Fruit fly (Drosophila melanogaster) whole organism, embryonic: ENCODE data around the gene CG15635.

Source experiments
- Asciz ChIP-seq: fragments of 200-800 bp; sonication (Bioruptor generic); optimal IDR thresholded peaks from 2 replicates; lab custom pipeline; 2017; ENCODE audit warnings: missing biosample characterization, mild to moderate bottlenecking, missing genetic modification characterization, missing genetic modification reagents
- B-H2 ChIP-seq: fragments of 200-800 bp; sonication (Bioruptor generic); optimal IDR thresholded peaks from 2 replicates; lab custom pipeline; 2018; ENCODE audit warnings: missing biosample characterization, mild to moderate bottlenecking, missing genetic modification characterization
- Bgb ChIP-seq: fragments of 200-800 bp; sonication (Bioruptor generic); IDR thresholded peaks from 2 replicates; pipeline ENCODE4 v1.3.6; 2022; ENCODE audit warnings: missing biosample characterization, missing genetic modification characterization; ENCODE audit not compliant: partially characterized antibody
- BtbVII ChIP-seq: fragments of 200-800 bp; sonication (Bioruptor generic); optimal IDR thresholded peaks from 3 replicates; lab custom pipeline; 2017; ENCODE audit warnings: missing biosample characterization, mild to moderate bottlenecking, missing genetic modification characterization
- CG10209 ChIP-seq: fragments of 200-800 bp; sonication (Bioruptor generic); optimal IDR thresholded peaks from 3 replicates; lab custom pipeline; 2017; ENCODE audit warnings: missing biosample characterization, mild to moderate bottlenecking, missing genetic modification characterization, missing genetic modification reagents
- CG10654 ChIP-seq: fragments of 200-800 bp; sonication (Bioruptor generic); optimal IDR thresholded peaks from 2 replicates; lab custom pipeline; 2016; ENCODE audit warnings: missing biosample characterization, missing genetic modification characterization
- CG11695 ChIP-seq: fragments of 200-800 bp; sonication (Bioruptor generic); IDR thresholded peaks from 3 replicates; pipeline ENCODE4 v1.3.6; 2022; ENCODE audit warnings: missing biosample characterization, missing genetic modification characterization
- CG12219 ChIP-seq: fragments of 200-800 bp; sonication (Bioruptor generic); optimal IDR thresholded peaks from 3 replicates; lab custom pipeline; 2018; ENCODE audit warnings: missing biosample characterization, mild to moderate bottlenecking, missing genetic modification characterization
- CG12391 ChIP-seq: fragments of 200-800 bp; sonication (Bioruptor generic); optimal IDR thresholded peaks from 3 replicates; lab custom pipeline; 2018; ENCODE audit warnings: missing biosample characterization, mild to moderate bottlenecking, missing genetic modification characterization, moderate library complexity
- CG12942 ChIP-seq: fragments of 200-800 bp; sonication (Bioruptor generic); optimal IDR thresholded peaks from 3 replicates; lab custom pipeline; 2016; ENCODE audit warnings: missing biosample characterization, missing genetic modification characterization
- CG13424 ChIP-seq: fragments of 200-800 bp; sonication (Bioruptor generic); optimal IDR thresholded peaks from 2 replicates; lab custom pipeline; 2019; ENCODE audit warnings: missing biosample characterization, mild to moderate bottlenecking, missing genetic modification characterization, moderate library complexity
- CG15479 ChIP-seq: fragments of 200-800 bp; sonication (Bioruptor generic); optimal IDR thresholded peaks from 3 replicates; lab custom pipeline; 2019; ENCODE audit warnings: missing biosample characterization, mild to moderate bottlenecking, missing genetic modification characterization, moderate library complexity
- CG17829 ChIP-seq: fragments of 200-800 bp; optimal IDR thresholded peaks from 2 replicates; lab custom pipeline; 2019; ENCODE audit warnings: missing biosample characterization, mild to moderate bottlenecking, missing genetic modification characterization, moderate library complexity
- CG1792 ChIP-seq: fragments of 200-800 bp; sonication (Bioruptor generic); optimal IDR thresholded peaks from 2 replicates; lab custom pipeline; 2016; ENCODE audit warnings: missing biosample characterization, missing genetic modification characterization
- CG30403 ChIP-seq: fragments of 200-800 bp; sonication (Bioruptor generic); optimal IDR thresholded peaks from 3 replicates; lab custom pipeline; 2016; ENCODE audit warnings: missing biosample characterization, missing genetic modification characterization
- CG34224 ChIP-seq: fragments of 200-800 bp; sonication (Bioruptor generic); IDR thresholded peaks from 3 replicates; pipeline ENCODE4 v1.3.6; 2022; ENCODE audit warnings: missing biosample characterization, missing genetic modification characterization; ENCODE audit not compliant: partially characterized antibody
- CG34422 ChIP-seq: fragments of 200-800 bp; sonication (Bioruptor generic); IDR thresholded peaks from 3 replicates; pipeline ENCODE4 v1.3.6; 2022; ENCODE audit warnings: missing biosample characterization, missing genetic modification characterization
- CG4707 ChIP-seq: fragments of 200-800 bp; sonication (Bioruptor generic); optimal IDR thresholded peaks from 2 replicates; lab custom pipeline; 2018; ENCODE audit warnings: missing biosample characterization, mild to moderate bottlenecking, missing genetic modification characterization, moderate library complexity
- CG7963 ChIP-seq: fragments of 200-800 bp; sonication (Bioruptor generic); IDR thresholded peaks from 3 replicates; pipeline ENCODE4 v1.3.6; 2022; ENCODE audit warnings: missing biosample characterization, missing genetic modification characterization; ENCODE audit not compliant: partially characterized antibody
- CG8281 ChIP-seq: fragments of 200-800 bp; sonication (Bioruptor generic); optimal IDR thresholded peaks from 2 replicates; lab custom pipeline; 2018; ENCODE audit warnings: missing biosample characterization, mild to moderate bottlenecking, missing genetic modification characterization, moderate library complexity
- CG9876 ChIP-seq: fragments of 200-800 bp; sonication (Bioruptor generic); optimal IDR thresholded peaks from 2 replicates; lab custom pipeline; 2016; ENCODE audit warnings: missing biosample characterization, missing genetic modification characterization
- Camta ChIP-seq: fragments of 200-800 bp; sonication (Bioruptor generic); optimal IDR thresholded peaks from 2 replicates; lab custom pipeline; 2016; ENCODE audit warnings: missing biosample characterization, missing genetic modification characterization
- CrebB ChIP-seq: fragments of 200-800 bp; sonication (Bioruptor generic); optimal IDR thresholded peaks from 3 replicates; lab custom pipeline; 2018; ENCODE audit warnings: missing biosample characterization, mild to moderate bottlenecking, missing genetic modification characterization
- Elba2 ChIP-seq: fragments of 200-800 bp; sonication (Bioruptor generic); optimal IDR thresholded peaks from 3 replicates; lab custom pipeline; 2016; ENCODE audit warnings: missing biosample characterization, missing genetic modification characterization
- H15 ChIP-seq: fragments of 200-800 bp; sonication (Bioruptor generic); IDR thresholded peaks from 3 replicates; pipeline ENCODE4 v1.3.6; 2022; ENCODE audit warnings: missing biosample characterization, missing genetic modification characterization
- NfI ChIP-seq: fragments of 200-800 bp; sonication (Bioruptor generic); optimal IDR thresholded peaks from 3 replicates; lab custom pipeline; 2018; ENCODE audit warnings: missing biosample characterization, mild to moderate bottlenecking, missing genetic modification characterization, moderate library complexity
- Oaz ChIP-seq: fragments of 200-800 bp; sonication (Bioruptor generic); IDR thresholded peaks from 2 replicates; pipeline ENCODE4 v1.3.6; 2022; ENCODE audit warnings: missing biosample characterization, missing genetic modification characterization
- Oli ChIP-seq: fragments of 200-800 bp; sonication (Bioruptor generic); optimal IDR thresholded peaks from 2 replicates; lab custom pipeline; 2018; ENCODE audit warnings: missing biosample characterization, mild to moderate bottlenecking, missing genetic modification characterization, moderate library complexity
- Opbp ChIP-seq: fragments of 200-800 bp; sonication (Bioruptor generic); IDR thresholded peaks from 3 replicates; pipeline ENCODE4 v1.3.6; 2022; ENCODE audit warnings: missing biosample characterization, missing genetic modification characterization; ENCODE audit not compliant: partially characterized antibody
- Pdp1 ChIP-seq, 2 experiments: fragments of 200-800 bp; sonication (Bioruptor generic); optimal IDR thresholded peaks; 3 replicates each; lab custom pipeline; 2016; ENCODE audit warnings: missing biosample characterization in 2 of 2, missing genetic modification characterization in 2 of 2, mild to moderate bottlenecking in 1 of 2, moderate library complexity in 1 of 2
- Ptx1 ChIP-seq: fragments of 200-800 bp; sonication (Bioruptor generic); IDR thresholded peaks from 2 replicates; pipeline ENCODE4 v1.3.6; 2022; ENCODE audit warnings: missing biosample characterization, missing genetic modification characterization
- Stat92E ChIP-seq, 3 experiments: fragments of >200 bp in 2 of 3; fragments of 200-800 bp in 1 of 3; sonication (Bioruptor generic) in 1 of 3; optimal IDR thresholded peaks; 2 replicates each; lab custom pipeline; 2017 to 2019; ENCODE audit warnings: missing biosample characterization in 3 of 3, missing genetic modification characterization in 3 of 3, mild to moderate bottlenecking in 1 of 3, moderate library complexity in 1 of 3
- Trl ChIP-seq, 3 experiments: fragments of >200 bp in 2 of 3; fragments of 200-800 bp in 1 of 3; sonication (Bioruptor generic) in 1 of 3; optimal IDR thresholded peaks; 2 replicates in 1 of 3; 3 replicates in 2 of 3; lab custom pipeline; 2016 to 2017; ENCODE audit warnings: missing biosample characterization in 1 of 3, missing genetic modification characterization in 1 of 3
- ara ChIP-seq: fragments of 200-800 bp; sonication (Bioruptor generic); IDR thresholded peaks from 2 replicates; pipeline ENCODE4 v1.3.6; 2022; ENCODE audit warnings: missing biosample characterization, missing genetic modification characterization
- cas ChIP-seq: fragments of 200-800 bp; sonication (Bioruptor generic); IDR thresholded peaks from 2 replicates; pipeline ENCODE4 v1.3.6; 2022; ENCODE audit warnings: missing biosample characterization, missing genetic modification characterization
- cato ChIP-seq: fragments of 200-800 bp; sonication (Bioruptor generic); optimal IDR thresholded peaks from 2 replicates; lab custom pipeline; 2016; ENCODE audit warnings: missing biosample characterization, missing genetic modification characterization, borderline replicate concordance
- chinmo ChIP-seq: fragments of 200-800 bp; sonication (Bioruptor generic); IDR thresholded peaks from 4 replicates; pipeline ENCODE4 v1.3.6; 2022; ENCODE audit warnings: missing biosample characterization, missing genetic modification characterization; ENCODE audit not compliant: partially characterized antibody
- danr ChIP-seq: fragments of 200-800 bp; sonication (Bioruptor generic); IDR thresholded peaks from 2 replicates; pipeline ENCODE4 v1.3.6; 2022; ENCODE audit warnings: missing biosample characterization, missing genetic modification characterization
- exex ChIP-seq: fragments of 200-800 bp; sonication (Bioruptor generic); optimal IDR thresholded peaks from 4 replicates; lab custom pipeline; 2018; ENCODE audit warnings: missing biosample characterization, mild to moderate bottlenecking, missing genetic modification characterization, moderate library complexity
- grn ChIP-seq: fragments of 200-800 bp; sonication (Bioruptor generic); optimal IDR thresholded peaks from 3 replicates; lab custom pipeline; 2017; ENCODE audit warnings: missing biosample characterization, missing genetic modification characterization
- h ChIP-seq: fragments of >200 bp; optimal IDR thresholded peaks from 2 replicates; lab custom pipeline; 2017
- hkb ChIP-seq, 2 experiments: fragments of 200-800 bp in 1 of 2; fragments of >200 bp in 1 of 2; sonication (Bioruptor generic) in 1 of 2; IDR thresholded peaks in 1 of 2; optimal IDR thresholded peaks in 1 of 2; 2 replicates each; pipeline versions ENCODE4 v1.3.6 to Lab custom; 2017 to 2022; ENCODE audit warnings: missing biosample characterization in 1 of 2, missing genetic modification characterization in 1 of 2
- oc ChIP-seq: fragments of 200-800 bp; sonication (Bioruptor generic); optimal IDR thresholded peaks from 2 replicates; lab custom pipeline; 2018; ENCODE audit warnings: missing biosample characterization, mild to moderate bottlenecking, missing genetic modification characterization, moderate library complexity
- peb ChIP-seq: fragments of 200-800 bp; sonication (Bioruptor generic); IDR thresholded peaks from 2 replicates; pipeline ENCODE4 v1.3.6; 2022; ENCODE audit warnings: missing biosample characterization, missing genetic modification characterization
- scrt ChIP-seq: fragments of 200-800 bp; sonication (Bioruptor generic); optimal IDR thresholded peaks from 2 replicates; lab custom pipeline; 2018; ENCODE audit warnings: missing biosample characterization, mild to moderate bottlenecking, missing genetic modification characterization, moderate library complexity
- sens ChIP-seq: fragments of 200-800 bp; sonication (Bioruptor generic); peaks from one replicate; lab custom pipeline; 2016; ENCODE audit warnings: missing biosample characterization, missing genetic modification characterization
- vvl ChIP-seq: fragments of 200-800 bp; sonication (Bioruptor generic); IDR thresholded peaks from 2 replicates; pipeline ENCODE4 v1.3.6; 2022; ENCODE audit warnings: missing biosample characterization, missing genetic modification characterization
- zen2 ChIP-seq: fragments of 200-800 bp; sonication (Bioruptor generic); IDR thresholded peaks from 3 replicates; pipeline ENCODE4 v1.3.6; 2022; ENCODE audit warnings: missing biosample characterization, missing genetic modification characterization; ENCODE audit not compliant: partially characterized antibody

Gene CG15635

dm6 chr2L:4614140-4614642 lies 28.6 kb upstream of the CG15635 start, which contains the start of gene dpy (continued):
- TF ChIP-seq CG17829 (tag; lab: Kevin White, UChicago) (no peak), CG8281 (tag; lab: Kevin White, UChicago) (no peak), B-H2 (GFP tag; lab: Kevin White, UChicago) (no peak), Bgb (GFP tag; lab: Robert Waterston, UW) (peak; percentile 34; the same call in 1 of the 2 replicates), Pdp1 (GFP tag; optimal IDR thresholded peaks at IDR 0.05; lab: Kevin White, UChicago) (no peak), H15 (no peak), exex (tag; lab: Kevin White, UChicago) (no peak), Oaz (GFP tag; lab: Robert Waterston, UW) (no peak), Asciz (GFP tag; lab: Kevin White, UChicago) (no peak), CG13424 (tag; lab: Kevin White, UChicago) (no peak), danr (no peak), peb (GFP tag; lab: Robert Waterston, UW) (no peak), Opbp (GFP tag; lab: Robert Waterston, UW) (0 out of 3 replicates have a peak, but pooled peaks have one; percentile 37), CG34422 (GFP tag; lab: Robert Waterston, UW) (peak; percentile 66; the same call in 1 of the 3 replicates), Ptx1 (GFP tag; lab: Robert Waterston, UW) (no peak), CG34224 (GFP tag; lab: Robert Waterston, UW) (peak; percentile 50; the same call in 1 of the 3 replicates), zen2 (peak; percentile 20; the same call in 1 of the 3 replicates), CG12391 (tag; lab: Kevin White, UChicago) (no peak), sens (GFP tag; lab: Kevin White, UChicago) (peak; percentile 75), CG15479 (GFP tag; lab: Kevin White, UChicago) (no peak), CG30403 (GFP tag; lab: Kevin White, UChicago) (no peak), CG11695 (GFP tag; lab: Robert Waterston, UW) (no peak), chinmo (GFP tag; lab: Robert Waterston, UW) (peak; percentile 99), cas (no peak), vvl (GFP tag; lab: Robert Waterston, UW) (peak; percentile 22; the same call in 1 of the 2 replicates), Camta (GFP tag; lab: Kevin White, UChicago) (no peak), CG7963 (GFP tag; lab: Robert Waterston, UW) (0 out of 3 replicates have a peak, but pooled peaks have one; percentile 23), ara (GFP tag; lab: Robert Waterston, UW) (0 out of 2 replicates have a peak, but pooled peaks have one; percentile 6), CG10209 (no peak), CG12942 (GFP tag; lab: Kevin White, UChicago) (no peak), NfI (GFP tag; lab: Kevin White, UChicago) (no peak), CG4707 (GFP tag; lab: Kevin White, UChicago) (no peak), Oli (tag; lab: Kevin White, UChicago) (no peak), CrebB (tag; lab: Kevin White, UChicago) (no peak), Trl (optimal IDR thresholded peaks at IDR 0.05; lab: Kevin White, UChicago) (peak; percentile 59 to 62), Trl (GFP tag; optimal IDR thresholded peaks at IDR 0.05; lab: Kevin White, UChicago) (no peak), BtbVII (GFP tag; lab: Kevin White, UChicago) (peak; percentile 68), CG9876 (GFP tag; lab: Kevin White, UChicago) (no peak), h (no peak), cato (no peak), grn (no peak), CG10654 (GFP tag; lab: Kevin White, UChicago) (no peak), oc (tag; lab: Kevin White, UChicago) (peak; percentile 48), Elba2 (GFP tag; lab: Kevin White, UChicago) (peak; percentile 92), Stat92E (GFP tag; optimal IDR thresholded peaks at IDR 0.05; lab: Kevin White, UChicago) (no peak), CG1792 (GFP tag; lab: Kevin White, UChicago) (no peak), CG12219 (GFP tag; lab: Kevin White, UChicago) (no peak), hkb (optimal IDR thresholded peaks at IDR 0.05; lab: Kevin White, UChicago) (no peak), hkb (GFP tag; IDR thresholded peaks at IDR 0.05; lab: Robert Waterston, UW) (0 out of 2 replicates have a peak, but pooled peaks have one; percentile 7), scrt (GFP tag; lab: Kevin White, UChicago) (no peak)
